Worm (Caenorhabditis elegans) whole organism, late embryonic: ENCODE measurements around the gene K02D10.4.

ENCODE experiments used
- C38D4.7 ChIP-seq: fragments of 200-800 bp; sonication (Bioruptor generic); optimal IDR thresholded peaks from 2 replicates; lab custom pipeline; 2018; ENCODE audit warnings: mild to moderate bottlenecking, missing genetic modification characterization, moderate library complexity, missing compliant biosample characterization
- fkh-10 ChIP-seq: fragments of 150-350 bp; optimal IDR thresholded peaks from 2 replicates; lab custom pipeline; 2014; ENCODE audit warnings: missing biosample characterization, missing genetic modification reagents, missing genetic modification characterization
- pha-4 ChIP-seq: fragments of 150-350 bp; optimal IDR thresholded peaks from 2 replicates; lab custom pipeline; 2018; ENCODE audit warnings: missing biosample characterization, missing genetic modification reagents, missing genetic modification characterization

DNA sequence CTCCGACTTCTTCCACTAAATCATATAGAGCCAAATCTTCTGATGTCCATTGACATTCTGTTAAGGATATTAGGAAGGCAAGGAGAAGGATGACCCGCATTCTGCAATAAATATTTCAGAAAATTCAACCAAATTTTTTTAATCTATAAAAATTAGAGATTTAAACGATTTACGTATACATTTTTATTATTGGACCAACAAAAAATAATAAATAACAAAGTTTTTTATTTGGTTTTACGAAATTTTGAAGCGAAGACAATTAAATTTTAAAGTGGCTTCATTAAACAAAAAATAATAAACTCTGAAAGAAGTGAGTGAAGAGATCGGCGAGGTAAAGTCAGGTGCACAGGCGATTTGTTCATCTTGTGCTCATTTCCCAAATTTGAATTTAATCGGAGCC is 47.3 kb upstream of the K02D10.4 start, which contains the start of gene F54F2.9:
- no peak for TF ChIP-seq C38D4.7 (GFP tag; lab: Kevin White, UChicago)
- no peak for TF ChIP-seq fkh-10
- TF ChIP-seq pha-4 (tag; lab: Kevin White, UChicago), result no peak
